Worm (Caenorhabditis elegans) whole organism, early embryonic: ENCODE measurements around the gene F16B3.2.

Experiments used
- B0310.2 ChIP-seq: sonication (generic microtip); optimal IDR thresholded peaks from 2 replicates; lab custom pipeline; 2016; ENCODE audit warnings: mild to moderate bottlenecking, missing genetic modification characterization, missing compliant biosample characterization
- F13C5.2 ChIP-seq: sonication (generic microtip); optimal IDR thresholded peaks from 2 replicates; lab custom pipeline; 2017; ENCODE audit warnings: mild to moderate bottlenecking, missing genetic modification characterization, inconsistent platforms, missing compliant biosample characterization
- aly-1 ChIP-seq: sonication (generic microtip); optimal IDR thresholded peaks from 2 replicates; lab custom pipeline; 2016; ENCODE audit warnings: missing genetic modification characterization, missing compliant biosample characterization
- ama-1 ChIP-seq: fragments of 150-350 bp; optimal IDR thresholded peaks from 2 replicates; lab custom pipeline; 2014
- ceh-13 ChIP-seq: fragments of 200-800 bp; sonication (Bioruptor generic); optimal IDR thresholded peaks from 2 replicates; lab custom pipeline; 2018; ENCODE audit warnings: mild to moderate bottlenecking, missing genetic modification characterization, missing compliant biosample characterization
- ceh-36 ChIP-seq: sonication (generic microtip); optimal IDR thresholded peaks from 2 replicates; lab custom pipeline; 2016; ENCODE audit warnings: missing genetic modification characterization, inconsistent platforms, missing compliant biosample characterization
- ets-7 ChIP-seq: sonication (generic microtip); optimal IDR thresholded peaks from 2 replicates; lab custom pipeline; 2016; ENCODE audit warnings: missing genotype, missing genetic modification characterization, missing compliant biosample characterization
- flt-1 ChIP-seq: fragments of 200-800 bp; sonication (Bioruptor generic); IDR thresholded peaks from 2 replicates; pipeline ENCODE4 v1.3.6; 2022; ENCODE audit warnings: missing genetic modification characterization, missing compliant biosample characterization

- TF ChIP-seq ceh-13 (GFP tag; lab: Kevin White, UChicago) = no peak
- no peak for TF ChIP-seq ets-7
- no peak for TF ChIP-seq F13C5.2 (tag; lab: Kevin White, UChicago)
- TF ChIP-seq ama-1 (lab: Kevin White, UChicago) = no peak
- no peak for TF ChIP-seq B0310.2 (tag; lab: Kevin White, UChicago)
- TF ChIP-seq aly-1 (tag; lab: Kevin White, UChicago) = no peak
- TF ChIP-seq flt-1 (GFP tag; lab: Robert Waterston, UW) = no peak
- no peak for TF ChIP-seq ceh-36 (tag; lab: Kevin White, UChicago)
These were observed 6.9 kb downstream of the F16B3.2 start for ce11 chrV:1321776-1322175.
